Worm (Caenorhabditis elegans): Measurements from ENCODE around the gene K04G7.1.

K04G7.1 gene

ce11 chrIII:7189581-7190128, 27.1 kb downstream of the K04G7.1 start, which contains the start of gene rps-21:
Gene rps-21, minus strand, starts transcription at chrIII:7189631.
- TF ChIP-seq unc-130 (GFP tag; optimal IDR thresholded peaks at IDR 0.05) (no peak), B0019.2 (GFP tag; conservative IDR thresholded peaks at IDR 0.05) (0 out of 2 replicates have a peak, but pooled peaks have one; percentile 47), mxl-1 (tag; optimal IDR thresholded peaks at IDR 0.05) (no peak), ekl-4 (GFP tag; IDR thresholded peaks at IDR 0.05) (0 out of 2 replicates have a peak, but pooled peaks have one; percentile 23), aptf-2 (GFP tag; conservative IDR thresholded peaks at IDR 0.05) (no peak), nhr-80 (tag; optimal IDR thresholded peaks at IDR 0.05) (peak; percentile 42), rpc-1 (optimal IDR thresholded peaks at IDR 0.05) (no peak), rpc-1 (tag; optimal IDR thresholded peaks at IDR 0.05) (no peak), lsy-27 (tag; optimal IDR thresholded peaks at IDR 0.05; ENCODE audit: borderline replicate concordance, insufficient read depth) (no peak), snpc-1.3 (tag; optimal IDR thresholded peaks at IDR 0.05; ENCODE audit: insufficient read depth) (peak; percentile 26), lsl-1 (GFP tag; optimal IDR thresholded peaks at IDR 0.05) (peak; percentile 21), B0336.3 (GFP tag; IDR thresholded peaks at IDR 0.05) (no peak), Y53F4B.3 (GFP tag; IDR thresholded peaks at IDR 0.05) (no peak), mcd-1 (GFP tag; IDR thresholded peaks at IDR 0.05) (peak; percentile 77), ztf-25 (GFP tag; IDR thresholded peaks at IDR 0.05) (no peak), atf-7 (tag; optimal IDR thresholded peaks at IDR 0.05) (no peak), Y56A3A.18 (GFP tag; IDR thresholded peaks at IDR 0.05) (no peak), madf-6 (GFP tag; IDR thresholded peaks at IDR 0.05) (peak; percentile 59), snpc-3.4 (tag; optimal IDR thresholded peaks at IDR 0.05) (peak; percentile 47), F57A8.1 (GFP tag; optimal IDR thresholded peaks at IDR 0.05) (no peak), attf-6 (GFP tag; IDR thresholded peaks at IDR 0.05) (no peak), ztf-18 (tag; optimal IDR thresholded peaks at IDR 0.05) (peak; percentile 53), ztf-26 (tag; optimal IDR thresholded peaks at IDR 0.05) (no peak), ceh-40 (GFP tag; IDR thresholded peaks at IDR 0.05) (no peak), zim-3 (tag; optimal IDR thresholded peaks at IDR 0.05) (no peak), F52B5.7 (tag; optimal IDR thresholded peaks at IDR 0.05) (no peak), nhr-90 (tag; optimal IDR thresholded peaks at IDR 0.05) (no peak), dox-1 (GFP tag; IDR thresholded peaks at IDR 0.05) (peak; percentile 49; the same call in 1 of the 2 replicates), pbrm-1 (GFP tag; IDR thresholded peaks at IDR 0.05) (peak; percentile 77), hsf-1 (GFP tag; IDR thresholded peaks at IDR 0.05) (no peak), dpff-1 (tag; optimal IDR thresholded peaks at IDR 0.05) (no peak), egl-18 (GFP tag; IDR thresholded peaks at IDR 0.05) (no peak), K11D2.4 (GFP tag; IDR thresholded peaks at IDR 0.05) (no peak), pha-4 (tag; optimal IDR thresholded peaks at IDR 0.05) (no peak), madf-10 (tag; optimal IDR thresholded peaks at IDR 0.05) (peak; percentile 22), Y95B8A.8 (GFP tag; IDR thresholded peaks at IDR 0.05) (peak; percentile 67; the same call in 1 of the 2 replicates), fkh-3 (tag; optimal IDR thresholded peaks at IDR 0.05) (no peak), athp-1 (tag; optimal IDR thresholded peaks at IDR 0.05) (no peak), Y79H2A.3 (GFP tag; conservative IDR thresholded peaks at IDR 0.05) (no peak), madf-3 (GFP tag; IDR thresholded peaks at IDR 0.05) (0 out of 2 replicates have a peak, but pooled peaks have one; percentile 16), ceh-27 (GFP tag; optimal IDR thresholded peaks at IDR 0.05) (peak; percentile 43), sea-2 (GFP tag; IDR thresholded peaks at IDR 0.05) (no peak), attf-3 (GFP tag; conservative IDR thresholded peaks at IDR 0.05) (peak; percentile 34), nhr-27 (tag; optimal IDR thresholded peaks at IDR 0.05) (no peak), C17E4.6 (GFP tag; IDR thresholded peaks at IDR 0.05) (no peak), ceh-91 (GFP tag; IDR thresholded peaks at IDR 0.05) (peak; percentile 21; the same call in 1 of the 2 replicates), Y53G8AR.9 (GFP tag; conservative IDR thresholded peaks at IDR 0.05) (0 out of 2 replicates have a peak, but pooled peaks have one; percentile 14), F23B12.7 (tag; optimal IDR thresholded peaks at IDR 0.05; ENCODE audit: insufficient read depth) (peak; percentile 88), hmg-20 (GFP tag; IDR thresholded peaks at IDR 0.05) (no peak)
